Worm (Caenorhabditis elegans) whole organism, midembryonic: ENCODE data around the gene hmit-1.1.

Experiments used
- T22C8.4 ChIP-seq: fragments of 200-800 bp; sonication (Bioruptor generic); IDR thresholded peaks from 2 replicates; pipeline ENCODE4 v1.3.6; 2022; ENCODE audit warnings: missing genetic modification characterization, missing compliant biosample characterization
- ref-1 ChIP-seq: fragments of 200-800 bp; sonication (Bioruptor generic); conservative IDR thresholded peaks from 2 replicates; pipeline ENCODE4 v1.3.6; 2022; ENCODE audit warnings: missing genetic modification reagents, missing genetic modification characterization, missing compliant biosample characterization
- tab-1 ChIP-seq: fragments of 200-800 bp; sonication (Bioruptor generic); IDR thresholded peaks from 2 replicates; pipeline ENCODE4 v1.3.6; 2022; ENCODE audit warnings: missing genetic modification characterization, missing compliant biosample characterization
- ztf-23 ChIP-seq: fragments of 200-800 bp; sonication (Bioruptor generic); IDR thresholded peaks from 2 replicates; pipeline ENCODE4 v1.3.6; 2022; ENCODE audit warnings: missing genetic modification reagents, missing genetic modification characterization, missing compliant biosample characterization

ce11 chrV:18565621-18566020 is 49.0 kb downstream of the hmit-1.1 start:
- TF ChIP-seq T22C8.4 = no peak
- no peak for TF ChIP-seq tab-1 (GFP tag; lab: Robert Waterston, UW)
- no peak for TF ChIP-seq ztf-23
- TF ChIP-seq ref-1 = no peak
